Worm (Caenorhabditis elegans): ENCODE data around the gene pqn-70.

DNA sequence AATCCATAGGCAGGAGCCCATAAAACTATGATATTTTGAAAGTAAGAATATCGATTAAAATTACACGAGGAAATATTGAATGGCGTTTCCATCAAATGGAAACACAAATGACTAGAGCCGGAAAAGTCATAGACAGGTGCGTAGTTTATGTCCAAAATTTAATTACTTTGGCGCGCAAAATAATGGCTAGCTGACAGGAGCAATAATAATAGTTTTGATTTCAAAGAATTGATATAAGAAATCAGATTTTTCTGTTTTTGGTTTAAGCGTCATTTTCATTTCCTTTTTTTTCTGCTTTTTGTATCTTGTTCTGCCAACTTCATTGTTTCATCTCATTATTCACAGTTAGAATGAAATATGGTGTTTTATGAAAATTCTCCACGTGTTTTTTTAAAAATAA is 34.5 kb upstream of the pqn-70 start, which contains the start of gene F07B10.4:
- TF ChIP-seq T22C8.4 (GFP tag; IDR thresholded peaks at IDR 0.05) (no peak), ztf-29 (GFP tag; IDR thresholded peaks at IDR 0.05) (no peak), tab-1 (GFP tag; IDR thresholded peaks at IDR 0.05) (no peak), klf-2 (GFP tag; conservative IDR thresholded peaks at IDR 0.05) (no peak), ref-1 (GFP tag; conservative IDR thresholded peaks at IDR 0.05) (no peak), flt-1 (GFP tag; IDR thresholded peaks at IDR 0.05) (no peak), cog-1 (tag; optimal IDR thresholded peaks at IDR 0.05) (no peak), ztf-23 (GFP tag; IDR thresholded peaks at IDR 0.05) (no peak)

Data from whole organism, midembryonic.